Fruit fly (Drosophila melanogaster): Measurements from ENCODE around the gene CG31087.

CG31087 gene

dm6 chr3R:25275276-25275675, 38.4 kb downstream of the CG31087 start:
- peak; percentile 48 for TF ChIP-seq noc (tag; optimal IDR thresholded peaks at IDR 0.05)

dm6 chr3R:25273537-25273936, 40.1 kb downstream of the CG31087 start, which contains the start of gene CG11878:
Gene CG11878, plus strand, starts transcription at chr3R:25273837.
- no peak for TF ChIP-seq noc (tag; optimal IDR thresholded peaks at IDR 0.05)

- TF ChIP-seq noc (tag; optimal IDR thresholded peaks at IDR 0.05) = peak; percentile 9
Observed at dm6 chr3R:25269909-25270308, 43.7 kb downstream of the CG31087 start, which contains the start of the genes CG11889 and CG11891. Gene CG11889, plus strand, starts transcription at chr3R:25270209. Gene CG11891, plus strand, starts transcription at chr3R:25270209.

- TF ChIP-seq noc (tag; optimal IDR thresholded peaks at IDR 0.05) = no peak
Observed at dm6 chr3R:25266751-25267150, 46.9 kb downstream of the CG31087 start.

dm6 chr3R:25265589-25266201, 47.9 kb downstream of the CG31087 start, which contains the start of the genes GlnRS and RIOK2:
Gene GlnRS, minus strand, starts transcription at chr3R:25265721.
Gene RIOK2, plus strand, starts transcription at chr3R:25265844.
- peak; percentile 5 for TF ChIP-seq noc (tag; optimal IDR thresholded peaks at IDR 0.05)

- TF ChIP-seq noc (tag; optimal IDR thresholded peaks at IDR 0.05) = peak; percentile 79
Observed at dm6 chr3R:25262322-25262761, 51.3 kb downstream of the CG31087 start, which contains the start of the genes Kdsr and CG11858. Gene Kdsr, minus strand, starts transcription at chr3R:25262498. Gene CG11858, plus strand, starts transcription at chr3R:25262741.
